Fruit fly (Drosophila melanogaster): ENCODE results near the gene CG1265.

CG1265 gene

DNA sequence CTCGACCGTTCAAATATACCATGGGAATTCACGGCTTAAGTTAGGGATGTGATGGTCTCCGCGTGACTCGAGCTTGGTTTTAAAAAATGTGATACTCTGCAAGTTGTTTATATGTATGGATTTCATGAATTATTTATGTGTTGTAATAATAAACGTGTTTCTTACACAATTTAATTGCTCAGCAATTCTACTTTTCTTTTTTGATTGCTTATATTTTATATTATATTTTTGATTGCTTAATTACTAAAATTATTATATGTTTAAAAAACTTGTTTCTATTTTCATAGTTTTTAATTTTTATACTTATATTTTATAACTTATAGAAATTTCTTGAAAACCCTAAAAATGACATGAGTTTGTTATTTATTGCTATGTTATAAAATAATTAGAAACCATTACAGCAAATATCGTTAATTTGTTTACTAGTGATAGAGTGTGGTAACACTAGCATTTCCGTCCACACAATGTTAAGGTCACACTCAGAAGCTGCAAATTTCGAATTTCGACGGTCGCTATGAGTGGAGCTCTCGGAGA lies at the start of gene CG1265, which contains the start of gene ago:
Gene CG1265 (plus strand): TSS at position 476 of the 534 bp plus-strand sequence.
Gene ago (minus strand): TSS at position 6 of the 534 bp plus-strand sequence.
- TF ChIP-seq ci (GFP tag; IDR thresholded peaks at IDR 0.05) (peak; percentile 6; the same call in 1 of the 3 replicates), CG6654 (GFP tag; optimal IDR thresholded peaks at IDR 0.05) (no peak), ewg (GFP tag; optimal IDR thresholded peaks at IDR 0.05) (peak; percentile 2), CG1024 (GFP tag; IDR thresholded peaks at IDR 0.05) (peak; percentile 32; the same call in 1 of the 2 replicates), tin (GFP tag; optimal IDR thresholded peaks at IDR 0.05) (peak; percentile 37), sim (GFP tag; IDR thresholded peaks at IDR 0.05) (no peak), E2f1 (GFP tag; IDR thresholded peaks at IDR 0.05) (peak; percentile 31; the same call in 1 of the 2 replicates), CG9727 (GFP tag; optimal IDR thresholded peaks at IDR 0.05) (peak; percentile 53), sens-2 (GFP tag; IDR thresholded peaks at IDR 0.05) (peak; percentile 31; the same call in 1 of the 2 replicates), CG18262 (tag; optimal IDR thresholded peaks at IDR 0.05) (peak; percentile 65), CG14441 (GFP tag; IDR thresholded peaks at IDR 0.05) (peak; percentile 39; the same call in 1 of the 2 replicates), CG4328 (GFP tag; optimal IDR thresholded peaks at IDR 0.05) (peak; percentile 75), BEAF-32 (GFP tag; optimal IDR thresholded peaks at IDR 0.05) (peak; percentile 67), gem (tag; optimal IDR thresholded peaks at IDR 0.05) (peak; percentile 74), pan (optimal IDR thresholded peaks at IDR 0.05) (no peak), pan (GFP tag; optimal IDR thresholded peaks at IDR 0.05 in 1 of 2, IDR thresholded peaks at IDR 0.05 in 1 of 2) (peak in 1 of 2 experiments; percentile 39), CG1603 (tag; optimal IDR thresholded peaks at IDR 0.05) (peak; percentile 45), Nf-YB (GFP tag; optimal IDR thresholded peaks at IDR 0.05) (peak; percentile 5), CG11085 (GFP tag; IDR thresholded peaks at IDR 0.05) (0 out of 2 replicates have a peak, but pooled peaks have one; percentile 6), CG1647 (GFP tag; optimal IDR thresholded peaks at IDR 0.05) (no peak), CG7372 (GFP tag; IDR thresholded peaks at IDR 0.05) (peak; percentile 46), CG9817 (tag; optimal IDR thresholded peaks at IDR 0.05) (peak; percentile 61), Chrac-16 (GFP tag; optimal IDR thresholded peaks at IDR 0.05) (peak; percentile 32), schlank (tag; optimal IDR thresholded peaks at IDR 0.05) (no peak), NfI (GFP tag; optimal IDR thresholded peaks at IDR 0.05) (peak; percentile 49), CG2120 (GFP tag; optimal IDR thresholded peaks at IDR 0.05) (peak; percentile 52), cad (GFP tag; optimal IDR thresholded peaks at IDR 0.05) (no peak), ken (GFP tag; IDR thresholded peaks at IDR 0.05) (peak; percentile 41; the same call in 1 of the 3 replicates), slbo (GFP tag; IDR thresholded peaks at IDR 0.05) (peak; percentile 67), CG6272 (GFP tag; IDR thresholded peaks at IDR 0.05) (no peak; the same call in 1 of the 2 replicates), ranshi (GFP tag; IDR thresholded peaks at IDR 0.05) (peak; percentile 50), mirr (GFP tag; optimal IDR thresholded peaks at IDR 0.05) (peak; percentile 33), Fer1 (GFP tag; optimal IDR thresholded peaks at IDR 0.05) (peak; percentile 28), row (GFP tag; IDR thresholded peaks at IDR 0.05) (peak; percentile 87), CG8290 (GFP tag; optimal IDR thresholded peaks at IDR 0.05) (no peak), CG8290 (tag; optimal IDR thresholded peaks at IDR 0.05) (peak in 1 of 2 experiments; percentile 53), Hr39 (optimal IDR thresholded peaks at IDR 0.05) (no peak), Doc3 (GFP tag; IDR thresholded peaks at IDR 0.05; ENCODE audit: partially characterized antibody) (0 out of 3 replicates have a peak, but pooled peaks have one; percentile 9), Oaz (GFP tag; IDR thresholded peaks at IDR 0.05) (0 out of 2 replicates have a peak, but pooled peaks have one; percentile 11), Hr3 (GFP tag; optimal IDR thresholded peaks at IDR 0.05) (peak; percentile 47), CG13775 (GFP tag; optimal IDR thresholded peaks at IDR 0.05) (peak; percentile 60), prd (optimal IDR thresholded peaks at IDR 0.05) (no peak), prd (GFP tag; IDR thresholded peaks at IDR 0.05) (peak; percentile 42; the same call in 1 of the 3 replicates), CG5180 (GFP tag; optimal IDR thresholded peaks at IDR 0.05) (peak; percentile 2), CG15696 (tag; optimal IDR thresholded peaks at IDR 0.05) (peak; percentile 49), Hmr (GFP tag; optimal IDR thresholded peaks at IDR 0.05) (peak; percentile 55), lilli (GFP tag; optimal IDR thresholded peaks at IDR 0.05) (peak; percentile 50), Mad (GFP tag; optimal IDR thresholded peaks at IDR 0.05) (peak; percentile 10), trh (GFP tag; optimal IDR thresholded peaks at IDR 0.05) (no peak), sug (tag; optimal IDR thresholded peaks at IDR 0.05) (peak; percentile 43), insv (GFP tag; optimal IDR thresholded peaks at IDR 0.05) (peak in 1 of 2 experiments; percentile 30)
